Worm (Caenorhabditis elegans) whole organism, mixed stage, embryonic: ENCODE measurements around the gene K02H11.4.

ENCODE experiments used
- M03D4.4 ChIP-seq: sonication (generic microtip); optimal IDR thresholded peaks from 2 replicates; lab custom pipeline; 2017; ENCODE audit warnings: mild to moderate bottlenecking, missing genetic modification characterization, missing compliant biosample characterization
- bed-3 ChIP-seq: fragments of 200-800 bp; sonication (Bioruptor generic); optimal IDR thresholded peaks from 3 replicates; lab custom pipeline; 2018; ENCODE audit warnings: mild to moderate bottlenecking, missing genetic modification characterization, moderate library complexity, missing compliant biosample characterization
- blmp-1 ChIP-seq: fragments of 150-350 bp; optimal IDR thresholded peaks from 2 replicates; lab custom pipeline; 2014; ENCODE audit warnings: missing biosample characterization, missing genetic modification characterization
- ceh-39 ChIP-seq: fragments of 150-350 bp; optimal IDR thresholded peaks from 2 replicates; lab custom pipeline; 2014; ENCODE audit warnings: missing biosample characterization, missing genetic modification characterization
- ceh-83 ChIP-seq: fragments of 200-800 bp; sonication (Bioruptor generic); optimal IDR thresholded peaks from 2 replicates; lab custom pipeline; 2018; ENCODE audit warnings: mild to moderate bottlenecking, missing genetic modification characterization, missing compliant biosample characterization
- ces-1 ChIP-seq: fragments of 150-350 bp; optimal IDR thresholded peaks from 2 replicates; lab custom pipeline; 2014; ENCODE audit warnings: missing biosample characterization, missing genetic modification reagents, missing genetic modification characterization
- cnd-1 ChIP-seq: fragments of 200-800 bp; sonication (Bioruptor generic); optimal IDR thresholded peaks from 2 replicates; lab custom pipeline; 2018; ENCODE audit warnings: mild to moderate bottlenecking, missing genetic modification characterization, missing compliant biosample characterization
- drap-1 ChIP-seq: fragments of 200-800 bp; sonication (Bioruptor generic); optimal IDR thresholded peaks from 3 replicates; lab custom pipeline; 2018; ENCODE audit warnings: mild to moderate bottlenecking, missing genetic modification characterization, missing compliant biosample characterization
- elt-1 ChIP-seq: sonication (generic microtip); optimal IDR thresholded peaks from 2 replicates; lab custom pipeline; 2017; ENCODE audit warnings: missing genetic modification characterization, mild to moderate bottlenecking, missing compliant biosample characterization, antibody characterized with exemption, moderate library complexity, borderline replicate concordance; ENCODE audit not compliant: insufficient read depth
- elt-3 ChIP-seq: fragments of 150-350 bp; optimal IDR thresholded peaks from 2 replicates; lab custom pipeline; 2014; ENCODE audit warnings: missing biosample characterization, missing genetic modification characterization
- flh-1 ChIP-seq: fragments of 200-800 bp; sonication (Bioruptor generic); optimal IDR thresholded peaks from 2 replicates; lab custom pipeline; 2018; ENCODE audit warnings: mild to moderate bottlenecking, missing genetic modification characterization, moderate library complexity, missing compliant biosample characterization
- ham-2 ChIP-seq: fragments of 200-800 bp; sonication (Bioruptor generic); optimal IDR thresholded peaks from 2 replicates; lab custom pipeline; 2018; ENCODE audit warnings: mild to moderate bottlenecking, missing genetic modification characterization, missing compliant biosample characterization
- hlh-1 ChIP-seq: fragments of 150-350 bp; optimal IDR thresholded peaks from 2 replicates; lab custom pipeline; 2014; ENCODE audit warnings: missing biosample characterization, missing genetic modification reagents, missing genetic modification characterization
- lin-13 ChIP-seq: fragments of 150-350 bp; optimal IDR thresholded peaks from 2 replicates; lab custom pipeline; 2014; ENCODE audit warnings: missing biosample characterization, missing genetic modification characterization
- lin-32 ChIP-seq: fragments of 200-800 bp; sonication (Bioruptor generic); optimal IDR thresholded peaks from 2 replicates; lab custom pipeline; 2018; ENCODE audit warnings: mild to moderate bottlenecking, missing genetic modification characterization, missing compliant biosample characterization
- lsy-2 ChIP-seq: fragments of 150-350 bp; optimal IDR thresholded peaks from 2 replicates; lab custom pipeline; 2014; ENCODE audit warnings: missing biosample characterization, missing genetic modification characterization
- mab-5 ChIP-seq: fragments of 150-350 bp; optimal IDR thresholded peaks from 2 replicates; lab custom pipeline; 2014; ENCODE audit warnings: missing biosample characterization, missing genetic modification characterization
- mep-1 ChIP-seq: fragments of 150-350 bp; optimal IDR thresholded peaks from 2 replicates; lab custom pipeline; 2017; ENCODE audit warnings: missing biosample characterization, missing genetic modification reagents, missing genetic modification characterization, inconsistent platforms
- mls-2 ChIP-seq: sonication (generic microtip); optimal IDR thresholded peaks from 2 replicates; lab custom pipeline; 2016; ENCODE audit warnings: mild to moderate bottlenecking, missing genetic modification characterization, moderate library complexity, missing compliant biosample characterization
- nhr-12 ChIP-seq: fragments of 150-350 bp; optimal IDR thresholded peaks from 2 replicates; lab custom pipeline; 2014; ENCODE audit warnings: missing biosample characterization, missing genetic modification characterization
- nhr-2 ChIP-seq: fragments of 150-350 bp; optimal IDR thresholded peaks from 2 replicates; lab custom pipeline; 2014; ENCODE audit warnings: missing biosample characterization, missing genetic modification characterization
- nhr-237 ChIP-seq: fragments of 150-350 bp; optimal IDR thresholded peaks from 2 replicates; lab custom pipeline; 2014; ENCODE audit warnings: missing biosample characterization, missing genetic modification characterization
- nhr-28 ChIP-seq: fragments of 150-350 bp; optimal IDR thresholded peaks from 2 replicates; lab custom pipeline; 2014; ENCODE audit warnings: missing biosample characterization, missing genetic modification characterization
- nhr-76 ChIP-seq: sonication (generic microtip); optimal IDR thresholded peaks from 2 replicates; lab custom pipeline; 2017; ENCODE audit warnings: missing biosample characterization, missing genetic modification characterization
- sem-2 ChIP-seq: fragments of 200-800 bp; sonication (Bioruptor generic); optimal IDR thresholded peaks from 2 replicates; lab custom pipeline; 2018; ENCODE audit warnings: mild to moderate bottlenecking, missing genetic modification characterization, missing compliant biosample characterization
- snpc-4 ChIP-seq: fragments of 150-350 bp; optimal IDR thresholded peaks from 2 replicates; lab custom pipeline; 2014; ENCODE audit warnings: missing biosample characterization, missing genetic modification characterization
- sptf-1 ChIP-seq: sonication (generic microtip); optimal IDR thresholded peaks from 2 replicates; lab custom pipeline; 2017; ENCODE audit warnings: mild to moderate bottlenecking, missing genetic modification characterization, moderate library complexity, missing compliant biosample characterization
- unc-39 ChIP-seq: fragments of 150-350 bp; optimal IDR thresholded peaks from 2 replicates; lab custom pipeline; 2014; ENCODE audit warnings: missing biosample characterization, missing genetic modification characterization
- unc-62 ChIP-seq: fragments of 150-350 bp; optimal IDR thresholded peaks from 2 replicates; lab custom pipeline; 2014; ENCODE audit warnings: missing biosample characterization, missing genetic modification reagents, missing genetic modification characterization
- ztf-11 ChIP-seq: fragments of 150-350 bp; optimal IDR thresholded peaks from 2 replicates; lab custom pipeline; 2014; ENCODE audit warnings: missing biosample characterization, missing genetic modification characterization

The K02H11.4 gene

ce11 chrV:1495752-1496151 lies 35.3 kb downstream of the K02H11.4 start:
- TF ChIP-seq sem-2 (GFP tag; lab: Kevin White, UChicago), result no peak
- TF ChIP-seq nhr-2 (tag; lab: Kevin White, UChicago), result no peak
- TF ChIP-seq bed-3 (GFP tag; lab: Kevin White, UChicago), result no peak
- no peak for TF ChIP-seq hlh-1 (tag; lab: Kevin White, UChicago)
- TF ChIP-seq lin-32, result no peak
- TF ChIP-seq blmp-1 (tag; lab: Kevin White, UChicago), result no peak
- TF ChIP-seq lsy-2, result no peak
- TF ChIP-seq ceh-83, result no peak
- no peak for TF ChIP-seq nhr-12 (tag; lab: Kevin White, UChicago)
- no peak for TF ChIP-seq cnd-1 (tag; lab: Kevin White, UChicago)
- TF ChIP-seq nhr-28 (tag; lab: Kevin White, UChicago), result no peak
- TF ChIP-seq unc-62, result no peak
- no peak for TF ChIP-seq ceh-39 (tag; lab: Kevin White, UChicago)
- no peak for TF ChIP-seq elt-1 (tag; lab: Kevin White, UChicago)
- TF ChIP-seq, all 35 proteins: peak for 0

DNA sequence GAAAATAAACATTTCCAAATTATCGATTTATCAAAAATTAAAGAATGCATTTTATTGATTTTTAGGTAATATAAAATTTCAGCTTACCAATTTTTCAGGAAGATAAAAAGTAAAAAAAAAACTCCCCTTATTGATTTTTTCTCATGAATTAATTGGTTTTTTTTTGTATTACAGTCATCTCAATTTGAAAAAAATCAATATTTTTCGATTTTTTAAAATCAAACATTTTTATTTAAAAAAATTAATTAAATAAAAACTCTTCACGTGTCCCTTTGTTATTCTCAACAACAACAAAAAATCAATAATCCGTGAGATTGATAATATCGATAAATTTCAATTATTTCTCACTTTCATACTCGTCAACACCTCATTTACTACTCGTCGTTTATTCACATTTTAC lies 35.7 kb downstream of the K02H11.4 start, which contains the start of gene C38C3.3:
Gene C38C3.3 (plus strand): TSS at position 301 of the 400 bp plus-strand sequence.
- TF ChIP-seq lin-13 (tag; lab: Kevin White, UChicago) (no peak), lin-32 (no peak)

DNA sequence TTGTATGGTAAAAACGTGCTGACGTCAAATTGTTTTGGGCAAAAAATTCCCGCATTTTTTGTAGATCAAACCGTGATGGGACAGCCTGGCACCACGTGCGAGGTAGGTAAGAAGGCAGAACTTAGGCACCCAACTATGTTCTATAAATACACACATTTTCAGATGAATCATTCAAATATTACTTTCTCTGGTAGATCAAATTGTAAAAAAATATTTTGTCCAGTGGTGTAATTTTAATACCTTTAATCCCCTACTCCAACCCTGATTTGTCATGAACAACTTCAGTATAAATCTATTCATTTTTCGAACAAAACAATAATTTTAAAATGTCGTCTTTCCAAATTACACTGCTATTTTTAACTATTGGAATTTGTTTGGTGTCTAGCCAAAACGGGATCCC lies 36.6 kb downstream of the K02H11.4 start, which contains the start of gene spig-7:
Gene spig-7 (plus strand): TSS at position 301 of the 400 bp plus-strand sequence.
- TF ChIP-seq mab-5 (tag; lab: Kevin White, UChicago) (no peak), mls-2 (tag; lab: Kevin White, UChicago) (no peak), ces-1 (GFP tag; lab: Kevin White, UChicago) (no peak)

DNA sequence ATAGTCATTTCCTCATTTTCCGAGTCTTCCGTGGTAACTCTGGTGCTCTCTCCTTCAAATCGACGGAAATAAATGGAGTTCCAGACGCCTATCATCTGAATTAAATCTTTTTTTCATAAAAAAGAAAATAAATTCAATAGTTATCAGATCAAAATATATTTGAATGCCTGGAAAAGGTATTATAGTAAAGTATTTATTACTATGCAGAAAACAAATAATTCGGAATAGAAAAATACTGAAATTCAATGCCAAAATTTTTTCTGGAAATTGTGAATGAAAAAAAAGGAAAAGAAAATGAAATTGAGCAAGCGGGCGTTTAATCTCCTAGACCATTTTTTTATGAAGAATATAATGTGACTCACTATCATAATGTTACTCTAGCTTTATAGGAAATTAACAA lies 39.5 kb downstream of the K02H11.4 start, which contains the start of gene C38C3.6:
Gene C38C3.6 (minus strand): TSS at position 101 of the 400 bp plus-strand sequence.
- no peak for TF ChIP-seq nhr-237 (tag; lab: Kevin White, UChicago)
- TF ChIP-seq nhr-76 (tag; lab: Kevin White, UChicago), result no peak
- no peak for TF ChIP-seq flh-1 (GFP tag; lab: Kevin White, UChicago)
- TF ChIP-seq ham-2 (GFP tag; lab: Kevin White, UChicago), result no peak
- TF ChIP-seq ztf-11 (tag; lab: Kevin White, UChicago), result no peak
- no peak for TF ChIP-seq nhr-2 (tag; lab: Kevin White, UChicago)

DNA sequence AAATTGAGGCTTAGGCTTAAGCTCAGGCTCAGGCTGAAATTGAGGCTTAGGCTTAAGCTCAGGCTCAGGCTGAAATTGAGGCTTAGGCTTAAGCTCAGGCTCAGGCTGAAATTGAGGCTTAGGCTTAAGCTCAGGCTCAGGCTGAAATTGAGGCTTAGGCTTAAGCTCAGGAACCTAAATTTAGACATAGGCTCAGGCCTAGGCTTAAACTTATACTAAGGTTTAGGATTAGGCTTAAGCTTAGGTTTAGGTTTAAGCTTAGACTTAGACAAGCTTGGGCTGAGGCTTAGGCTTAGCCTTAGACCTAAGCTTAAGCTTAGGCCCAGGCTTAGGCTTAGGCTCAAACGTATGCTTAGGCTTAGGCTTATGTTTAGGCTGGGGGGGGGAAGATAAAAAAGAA lies 40.2 kb downstream of the K02H11.4 start:
- TF ChIP-seq ham-2 (GFP tag; lab: Kevin White, UChicago), result peak; percentile 22

DNA sequence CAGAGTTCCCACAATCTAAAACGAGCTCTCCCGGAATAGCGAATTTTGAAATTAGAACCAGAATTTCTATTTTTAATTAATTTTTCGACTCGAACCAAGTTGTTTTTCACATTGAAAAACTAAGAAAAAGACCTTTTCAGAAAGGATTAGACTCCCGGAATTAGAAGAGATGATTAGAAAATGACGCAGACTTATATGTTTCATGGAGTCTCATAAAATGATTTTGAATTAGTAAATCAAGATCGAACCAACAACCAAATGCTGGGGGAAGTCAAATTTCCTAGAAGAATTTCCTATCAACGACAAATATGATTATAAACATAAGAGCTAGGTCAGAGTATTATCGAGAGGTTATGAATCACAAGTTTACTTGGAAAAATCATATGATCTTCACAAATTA lies 42.4 kb downstream of the K02H11.4 start:
- TF ChIP-seq snpc-4 (tag; lab: Kevin White, UChicago) (no peak), lin-32 (no peak), elt-3 (tag; lab: Kevin White, UChicago) (no peak)

DNA sequence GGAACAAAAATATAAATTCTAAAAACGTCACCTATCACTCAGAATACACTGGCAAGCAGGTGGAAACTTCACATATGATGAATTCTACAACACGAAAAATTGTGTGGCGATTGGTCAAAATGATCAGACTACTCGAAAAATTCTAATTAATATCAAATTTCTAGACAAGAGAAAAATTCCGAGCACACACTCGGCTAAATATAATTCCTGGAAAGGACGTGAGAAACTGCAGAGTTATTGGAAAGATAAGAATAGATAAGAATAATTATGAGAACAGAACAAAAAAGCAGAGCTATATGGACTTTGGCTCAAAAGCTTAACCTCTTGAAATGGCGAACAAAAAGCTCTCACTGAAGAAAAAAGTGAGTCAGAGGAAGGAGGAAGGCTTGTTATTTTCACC lies 43.8 kb downstream of the K02H11.4 start:
- no peak for TF ChIP-seq sptf-1
- no peak for TF ChIP-seq lin-13 (tag; lab: Kevin White, UChicago)
- TF ChIP-seq drap-1 (GFP tag; lab: Kevin White, UChicago), result no peak
- TF ChIP-seq nhr-12 (tag; lab: Kevin White, UChicago), result no peak

DNA sequence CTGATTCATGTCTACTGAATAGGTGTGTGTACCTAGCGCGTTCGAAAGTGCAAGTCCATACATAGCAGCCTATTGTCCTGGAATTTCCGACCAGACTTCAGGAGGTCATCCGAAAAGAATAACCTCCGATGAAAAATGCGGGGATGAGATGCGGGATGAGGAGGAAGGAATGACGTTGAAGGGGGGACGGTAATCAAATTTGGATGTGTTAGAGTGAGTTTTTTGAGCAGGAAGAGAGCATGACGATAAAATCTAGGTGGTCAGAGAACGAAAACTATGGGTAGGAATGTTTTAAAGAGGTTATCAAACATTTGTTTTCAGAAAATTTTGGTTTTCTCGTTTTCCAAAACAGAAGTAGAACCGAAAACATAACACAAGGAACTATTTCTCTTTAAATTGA lies 45.0 kb downstream of the K02H11.4 start:
- TF ChIP-seq ceh-83 (no peak), ces-1 (GFP tag; lab: Kevin White, UChicago) (no peak), elt-3 (tag; lab: Kevin White, UChicago) (no peak), hlh-1 (tag; lab: Kevin White, UChicago) (no peak), cnd-1 (tag; lab: Kevin White, UChicago) (no peak), nhr-2 (tag; lab: Kevin White, UChicago) (no peak), ham-2 (GFP tag; lab: Kevin White, UChicago) (no peak), unc-39 (tag; lab: Kevin White, UChicago) (no peak), sem-2 (GFP tag; lab: Kevin White, UChicago) (no peak), nhr-12 (tag; lab: Kevin White, UChicago) (no peak), flh-1 (GFP tag; lab: Kevin White, UChicago) (no peak), sptf-1 (no peak), blmp-1 (tag; lab: Kevin White, UChicago) (no peak), mep-1 (tag; lab: Kevin White, UChicago) (no peak), M03D4.4 (tag; lab: Kevin White, UChicago) (no peak), bed-3 (GFP tag; lab: Kevin White, UChicago) (no peak), ztf-11 (tag; lab: Kevin White, UChicago) (no peak), elt-1 (tag; lab: Kevin White, UChicago) (no peak)
